Fruit fly (Drosophila melanogaster) whole organism, embryonic: Measurements from ENCODE around the gene CG32052.

Experiments used
- CG10321 ChIP-seq: fragments of 200-800 bp; sonication (Bioruptor generic); IDR thresholded peaks from 2 replicates; pipeline ENCODE4 v1.3.6; 2022; ENCODE audit warnings: missing biosample characterization, missing genetic modification characterization
- CG11085 ChIP-seq: fragments of 200-800 bp; sonication (Bioruptor generic); IDR thresholded peaks from 2 replicates; pipeline ENCODE4 v1.3.6; 2022; ENCODE audit warnings: missing biosample characterization, missing genetic modification characterization
- CG11695 ChIP-seq: fragments of 200-800 bp; sonication (Bioruptor generic); IDR thresholded peaks from 3 replicates; pipeline ENCODE4 v1.3.6; 2022; ENCODE audit warnings: missing biosample characterization, missing genetic modification characterization
- CG12219 ChIP-seq: fragments of 200-800 bp; sonication (Bioruptor generic); optimal IDR thresholded peaks from 3 replicates; lab custom pipeline; 2018; ENCODE audit warnings: missing biosample characterization, mild to moderate bottlenecking, missing genetic modification characterization
- CG12744 ChIP-seq: fragments of 200-800 bp; sonication (Bioruptor generic); optimal IDR thresholded peaks from 2 replicates; lab custom pipeline; 2016; ENCODE audit warnings: missing biosample characterization, missing genetic modification characterization
- CG14710 ChIP-seq: fragments of 200-800 bp; sonication (Bioruptor generic); optimal IDR thresholded peaks from 3 replicates; lab custom pipeline; 2019; ENCODE audit warnings: missing biosample characterization, mild to moderate bottlenecking, missing genetic modification characterization, moderate library complexity
- CG14860 ChIP-seq: fragments of 200-800 bp; sonication (Bioruptor generic); IDR thresholded peaks from 3 replicates; pipeline ENCODE4 v1.3.6; 2022; ENCODE audit warnings: missing biosample characterization, missing genetic modification characterization; ENCODE audit not compliant: partially characterized antibody
- CG15601 ChIP-seq: fragments of 200-800 bp; sonication (Bioruptor generic); optimal IDR thresholded peaks from 3 replicates; lab custom pipeline; 2019; ENCODE audit warnings: missing biosample characterization, mild to moderate bottlenecking, missing genetic modification characterization, moderate library complexity
- CG17802 ChIP-seq: fragments of 200-800 bp; sonication (Bioruptor generic); optimal IDR thresholded peaks from 2 replicates; lab custom pipeline; 2018; ENCODE audit warnings: missing biosample characterization, mild to moderate bottlenecking, missing genetic modification characterization, moderate library complexity
- CG17829 ChIP-seq: fragments of 200-800 bp; optimal IDR thresholded peaks from 2 replicates; lab custom pipeline; 2019; ENCODE audit warnings: missing biosample characterization, mild to moderate bottlenecking, missing genetic modification characterization, moderate library complexity
- CG2199 ChIP-seq: fragments of 200-800 bp; sonication (Bioruptor generic); IDR thresholded peaks from 3 replicates; pipeline ENCODE4 v1.3.6; 2022; ENCODE audit warnings: missing biosample characterization, missing genetic modification characterization
- CG30020 ChIP-seq: fragments of 200-800 bp; optimal IDR thresholded peaks from 2 replicates; lab custom pipeline; 2019; ENCODE audit warnings: missing biosample characterization, mild to moderate bottlenecking, missing genetic modification characterization, moderate library complexity
- CG31224 ChIP-seq: fragments of 200-800 bp; sonication (Bioruptor generic); IDR thresholded peaks from 2 replicates; pipeline ENCODE4 v1.3.6; 2022; ENCODE audit warnings: missing biosample characterization, missing genetic modification characterization
- CG3847 ChIP-seq: fragments of 200-800 bp; sonication (Bioruptor generic); IDR thresholded peaks from 2 replicates; pipeline ENCODE4 v1.3.6; 2022; ENCODE audit warnings: missing biosample characterization, missing genetic modification characterization
- CG4404 ChIP-seq: fragments of 200-800 bp; sonication (Bioruptor generic); IDR thresholded peaks from 2 replicates; pipeline ENCODE4 v1.3.6; 2022; ENCODE audit warnings: missing biosample characterization, missing genetic modification characterization
- CG5245 ChIP-seq: fragments of 200-800 bp; sonication (Bioruptor generic); optimal IDR thresholded peaks from 3 replicates; lab custom pipeline; 2016; ENCODE audit warnings: missing biosample characterization, missing genetic modification characterization
- CG7839 ChIP-seq: fragments of 200-800 bp; sonication (Bioruptor generic); optimal IDR thresholded peaks from 3 replicates; lab custom pipeline; 2018; ENCODE audit warnings: missing biosample characterization, mild to moderate bottlenecking, missing genetic modification characterization, moderate library complexity
- CG7928 ChIP-seq: fragments of 200-800 bp; sonication (Bioruptor generic); optimal IDR thresholded peaks from 2 replicates; lab custom pipeline; 2017; ENCODE audit warnings: missing biosample characterization, mild to moderate bottlenecking, missing genetic modification characterization
- CG8089 ChIP-seq: fragments of 200-800 bp; sonication (Bioruptor generic); optimal IDR thresholded peaks from 3 replicates; lab custom pipeline; 2016; ENCODE audit warnings: missing biosample characterization, missing genetic modification characterization
- CG8281 ChIP-seq: fragments of 200-800 bp; sonication (Bioruptor generic); optimal IDR thresholded peaks from 2 replicates; lab custom pipeline; 2018; ENCODE audit warnings: missing biosample characterization, mild to moderate bottlenecking, missing genetic modification characterization, moderate library complexity
- CG8478 ChIP-seq: fragments of >200 bp; optimal IDR thresholded peaks from 2 replicates; lab custom pipeline; 2018
- CG9215 ChIP-seq: fragments of 200-800 bp; sonication (Bioruptor generic); IDR thresholded peaks from 2 replicates; pipeline ENCODE4 v1.3.6; 2022; ENCODE audit warnings: missing biosample characterization, missing genetic modification characterization
- CG9609 ChIP-seq: fragments of 200-800 bp; sonication (Bioruptor generic); optimal IDR thresholded peaks from 3 replicates; lab custom pipeline; 2016; ENCODE audit warnings: missing biosample characterization, missing genetic modification characterization
- CG9817 ChIP-seq: fragments of 200-800 bp; sonication (Bioruptor generic); optimal IDR thresholded peaks from 2 replicates; lab custom pipeline; 2018; ENCODE audit warnings: missing biosample characterization, mild to moderate bottlenecking, missing genetic modification characterization, moderate library complexity
- CG9932 ChIP-seq: fragments of 200-800 bp; sonication (Bioruptor generic); IDR thresholded peaks from 2 replicates; pipeline ENCODE4 v1.3.6; 2022; ENCODE audit warnings: missing biosample characterization, missing genetic modification characterization
- E2f1 ChIP-seq: fragments of 200-800 bp; sonication (Bioruptor generic); IDR thresholded peaks from 2 replicates; pipeline ENCODE4 v1.3.6; 2022; ENCODE audit warnings: missing biosample characterization, missing genetic modification characterization
- HLH4C ChIP-seq: fragments of 200-800 bp; sonication (Bioruptor generic); IDR thresholded peaks from 3 replicates; pipeline ENCODE4 v1.3.6; 2022; ENCODE audit warnings: missing biosample characterization, missing genetic modification characterization; ENCODE audit not compliant: partially characterized antibody
- Kr ChIP-seq: fragments of 200-800 bp; sonication (Bioruptor generic); optimal IDR thresholded peaks from 2 replicates; lab custom pipeline; 2017; ENCODE audit warnings: missing biosample characterization, mild to moderate bottlenecking, missing genetic modification characterization
- MTF-1 ChIP-seq: fragments of 200-800 bp; sonication (Bioruptor generic); optimal IDR thresholded peaks from 2 replicates; lab custom pipeline; 2018; ENCODE audit warnings: missing biosample characterization, mild to moderate bottlenecking, missing genetic modification characterization, borderline replicate concordance
- Pdp1 ChIP-seq, 2 experiments: fragments of 200-800 bp; sonication (Bioruptor generic); optimal IDR thresholded peaks; 3 replicates each; lab custom pipeline; 2016; ENCODE audit warnings: missing biosample characterization in 2 of 2, missing genetic modification characterization in 2 of 2, mild to moderate bottlenecking in 1 of 2, moderate library complexity in 1 of 2
- Six4 ChIP-seq: fragments of 200-800 bp; sonication (Bioruptor generic); optimal IDR thresholded peaks from 2 replicates; lab custom pipeline; 2016; ENCODE audit warnings: missing biosample characterization, missing genetic modification characterization
- Sox100B ChIP-seq: fragments of 200-800 bp; sonication (Bioruptor generic); optimal IDR thresholded peaks from 3 replicates; lab custom pipeline; 2018; ENCODE audit warnings: missing biosample characterization, mild to moderate bottlenecking, missing genetic modification characterization
- az2 ChIP-seq: fragments of 200-800 bp; sonication (Bioruptor generic); optimal IDR thresholded peaks from 3 replicates; lab custom pipeline; 2016; ENCODE audit warnings: missing biosample characterization, missing genetic modification characterization
- cad ChIP-seq: fragments of >200 bp; optimal IDR thresholded peaks from 2 replicates; lab custom pipeline; 2017; ENCODE audit warnings: missing biosample characterization, missing genetic modification characterization
- chn ChIP-seq: fragments of 200-800 bp; sonication (Bioruptor generic); optimal IDR thresholded peaks from 2 replicates; lab custom pipeline; 2016; ENCODE audit warnings: missing biosample characterization, missing genetic modification characterization
- croc ChIP-seq: fragments of 200-800 bp; sonication (Bioruptor generic); conservative IDR thresholded peaks from 3 replicates; pipeline ENCODE4 v1.3.6; 2022; ENCODE audit warnings: missing biosample characterization, missing genetic modification characterization
- eyg ChIP-seq: fragments of 200-800 bp; sonication (Bioruptor generic); optimal IDR thresholded peaks from 3 replicates; lab custom pipeline; 2016; ENCODE audit warnings: missing biosample characterization, missing genetic modification characterization
- gro ChIP-seq: fragments of 200-800 bp; sonication (Bioruptor generic); optimal IDR thresholded peaks from 2 replicates; lab custom pipeline; 2016; ENCODE audit warnings: missing biosample characterization, missing genetic modification characterization
- jumu ChIP-seq: fragments of 200-800 bp; sonication (Bioruptor generic); optimal IDR thresholded peaks from 3 replicates; lab custom pipeline; 2016; ENCODE audit warnings: missing biosample characterization, missing genetic modification characterization
- kay ChIP-seq: fragments of 200-800 bp; sonication (Bioruptor generic); optimal IDR thresholded peaks from 2 replicates; lab custom pipeline; 2016; ENCODE audit warnings: missing biosample characterization, missing genetic modification characterization
- lilli ChIP-seq: fragments of 200-800 bp; sonication (Bioruptor generic); optimal IDR thresholded peaks from 3 replicates; lab custom pipeline; 2016; ENCODE audit warnings: missing biosample characterization, missing genetic modification characterization
- lola ChIP-seq, 3 experiments: fragments of >200 bp in 2 of 3; fragments of 200-800 bp in 1 of 3; sonication (Bioruptor generic) in 1 of 3; optimal IDR thresholded peaks; 2 replicates each; lab custom pipeline; 2017 to 2019; ENCODE audit warnings: missing biosample characterization in 3 of 3, missing genetic modification characterization in 3 of 3, mild to moderate bottlenecking in 1 of 3, moderate library complexity in 1 of 3
- mam ChIP-seq: fragments of 200-800 bp; sonication (Bioruptor generic); optimal IDR thresholded peaks from 3 replicates; lab custom pipeline; 2016; ENCODE audit warnings: missing biosample characterization, missing genetic modification characterization
- nom ChIP-seq: fragments of 200-800 bp; sonication (Bioruptor generic); optimal IDR thresholded peaks from 2 replicates; lab custom pipeline; 2017; ENCODE audit warnings: missing biosample characterization, missing genetic modification characterization, mild to moderate bottlenecking, moderate library complexity, missing genetic modification reagents
- pan ChIP-seq, 4 experiments: fragments of >200 bp in 3 of 4; fragments of 200-800 bp in 1 of 4; sonication (Bioruptor generic) in 1 of 4; optimal IDR thresholded peaks in 3 of 4; IDR thresholded peaks in 1 of 4; 2 replicates each; pipeline versions ENCODE4 v1.3.6 to Lab custom; 2017 to 2022; ENCODE audit warnings: missing biosample characterization in 2 of 4, missing genetic modification characterization in 2 of 4, mixed read lengths in 1 of 4
- pfk ChIP-seq: fragments of 200-800 bp; sonication (Bioruptor generic); optimal IDR thresholded peaks from 2 replicates; lab custom pipeline; 2018; ENCODE audit warnings: missing biosample characterization, mild to moderate bottlenecking, missing genetic modification characterization, moderate library complexity
- ranshi ChIP-seq: fragments of 200-800 bp; sonication (Bioruptor generic); IDR thresholded peaks from 2 replicates; pipeline ENCODE4 v1.3.6; 2022; ENCODE audit warnings: missing biosample characterization, missing genetic modification characterization
- repo ChIP-seq: fragments of 200-800 bp; sonication (Bioruptor generic); optimal IDR thresholded peaks from 2 replicates; lab custom pipeline; 2016; ENCODE audit warnings: missing biosample characterization, missing genetic modification characterization
- slou ChIP-seq: fragments of 200-800 bp; sonication (Bioruptor generic); optimal IDR thresholded peaks from 3 replicates; lab custom pipeline; 2016; ENCODE audit warnings: missing biosample characterization, missing genetic modification characterization
- unpg ChIP-seq: fragments of 200-800 bp; sonication (Bioruptor generic); optimal IDR thresholded peaks from 3 replicates; lab custom pipeline; 2018; ENCODE audit warnings: missing biosample characterization, mild to moderate bottlenecking, missing genetic modification characterization, moderate library complexity
- zf30C ChIP-seq: fragments of 200-800 bp; sonication (Bioruptor generic); optimal IDR thresholded peaks from 3 replicates; lab custom pipeline; 2018; ENCODE audit warnings: missing biosample characterization, mild to moderate bottlenecking, missing genetic modification characterization

The CG32052 gene

dm6 chr3L:9838534-9838933 lies 51.7 kb downstream of the CG32052 start, which contains the start of gene Cdk8 (continued):
- TF ChIP-seq MTF-1 (GFP tag; lab: Kevin White, UChicago): no peak
- no peak for TF ChIP-seq zf30C (GFP tag; lab: Kevin White, UChicago)
- no peak for TF ChIP-seq CG17802 (tag; lab: Kevin White, UChicago)
- no peak for TF ChIP-seq CG10321
- no peak for TF ChIP-seq CG8281 (tag; lab: Kevin White, UChicago)
- TF ChIP-seq cad (GFP tag; lab: Kevin White, UChicago): no peak
- no peak for TF ChIP-seq CG2199 (GFP tag; lab: Robert Waterston, UW)
- TF ChIP-seq CG30020: peak; percentile 42
- no peak for TF ChIP-seq Kr
- no peak for TF ChIP-seq repo (GFP tag; lab: Kevin White, UChicago)
- TF ChIP-seq CG7928 (GFP tag; lab: Kevin White, UChicago): peak; percentile 92
- TF ChIP-seq HLH4C (GFP tag; lab: Robert Waterston, UW): no peak
- TF ChIP-seq CG9215: no peak
- peak; percentile 56 for TF ChIP-seq CG14710
- no peak for TF ChIP-seq nom (GFP tag; lab: Kevin White, UChicago)
- 0 out of 3 replicates have a peak, but pooled peaks have one; percentile 33 for TF ChIP-seq CG11695 (GFP tag; lab: Robert Waterston, UW)
- TF ChIP-seq CG31224 (GFP tag; lab: Robert Waterston, UW): no peak
- TF ChIP-seq CG11085 (GFP tag; lab: Robert Waterston, UW): no peak
- peak; percentile 17 for TF ChIP-seq CG15601
- peak; percentile 9 for TF ChIP-seq chn (GFP tag; lab: Kevin White, UChicago)
- no peak for TF ChIP-seq slou
- TF ChIP-seq ranshi (GFP tag; lab: Robert Waterston, UW): no peak
- no peak for TF ChIP-seq CG12219
- TF ChIP-seq croc (GFP tag; lab: Robert Waterston, UW): no peak
- peak; percentile 77 for TF ChIP-seq CG9932 (GFP tag; lab: Robert Waterston, UW)
- no peak for TF ChIP-seq CG5245 (GFP tag; lab: Kevin White, UChicago)
- TF ChIP-seq CG7839 (tag; lab: Kevin White, UChicago): no peak
- no peak for TF ChIP-seq CG4404 (GFP tag; lab: Robert Waterston, UW)
- peak; percentile 73 for TF ChIP-seq lilli (GFP tag; lab: Kevin White, UChicago)
- TF ChIP-seq CG12744 (GFP tag; lab: Kevin White, UChicago): peak; percentile 35
- TF ChIP-seq CG8089 (GFP tag; lab: Kevin White, UChicago): no peak
- TF ChIP-seq CG8478 (lab: Kevin White, UChicago): no peak
- no peak for TF ChIP-seq lola (GFP tag; optimal IDR thresholded peaks at IDR 0.05; lab: Kevin White, UChicago)
- peak; percentile 38 for TF ChIP-seq unpg
- peak; percentile 1 to 23 for TF ChIP-seq Pdp1 (GFP tag; optimal IDR thresholded peaks at IDR 0.05; lab: Kevin White, UChicago)
- TF ChIP-seq mam (GFP tag; lab: Kevin White, UChicago): peak; percentile 31
- TF ChIP-seq CG9817: peak; percentile 34
- TF ChIP-seq kay (GFP tag; lab: Kevin White, UChicago): no peak
- TF ChIP-seq Sox100B (GFP tag; lab: Kevin White, UChicago): no peak
- no peak for TF ChIP-seq az2 (GFP tag; lab: Kevin White, UChicago)
- peak; percentile 39 for TF ChIP-seq gro (GFP tag; lab: Kevin White, UChicago)
- TF ChIP-seq pfk: no peak
- TF ChIP-seq CG9609 (GFP tag; lab: Kevin White, UChicago): no peak
- no peak for TF ChIP-seq pan (optimal IDR thresholded peaks at IDR 0.05; lab: Kevin White, UChicago)
- TF ChIP-seq pan (GFP tag; optimal IDR thresholded peaks at IDR 0.05 in 1 of 2, IDR thresholded peaks at IDR 0.05 in 1 of 2): peak in 1 of 2 experiments; percentile 31
- TF ChIP-seq CG3847 (GFP tag; lab: Robert Waterston, UW): no peak
- TF ChIP-seq E2f1 (GFP tag; lab: Robert Waterston, UW): peak; percentile 19; the same call in 1 of the 2 replicates
- TF ChIP-seq jumu (GFP tag; lab: Kevin White, UChicago): no peak
- TF ChIP-seq CG17829 (tag; lab: Kevin White, UChicago): peak; percentile 58
- no peak for TF ChIP-seq eyg
- TF ChIP-seq CG14860 (GFP tag; lab: Robert Waterston, UW): no peak
- TF ChIP-seq Six4: no peak
